Fruit fly (Drosophila melanogaster) whole organism, embryonic: Measurements from ENCODE around the gene Mon1.
A peak's percentile ranks its signal among the peaks of the same experiment; 100 is the strongest.

Experiments used
- ATbp ChIP-seq: fragments of 200-800 bp; sonication (Bioruptor generic); optimal IDR thresholded peaks from 2 replicates; lab custom pipeline; 2017; ENCODE audit warnings: missing biosample characterization, mild to moderate bottlenecking, missing genetic modification characterization, missing genetic modification reagents
- Adf1 ChIP-seq: fragments of 200-800 bp; sonication (Bioruptor generic); IDR thresholded peaks from 2 replicates; pipeline ENCODE4 v1.3.6; 2022; ENCODE audit warnings: missing biosample characterization, missing genetic modification characterization
- Atf3 ChIP-seq: fragments of 200-800 bp; sonication (Bioruptor generic); optimal IDR thresholded peaks from 3 replicates; lab custom pipeline; 2016; ENCODE audit warnings: missing biosample characterization, missing genetic modification characterization
- C15 ChIP-seq: fragments of 200-800 bp; sonication (Bioruptor generic); IDR thresholded peaks from 3 replicates; pipeline ENCODE4 v1.3.6; 2022; ENCODE audit warnings: missing biosample characterization, missing genetic modification characterization
- CG11093 ChIP-seq: fragments of 200-800 bp; sonication (Bioruptor generic); IDR thresholded peaks from 3 replicates; pipeline ENCODE4 v1.3.6; 2022; ENCODE audit warnings: missing biosample characterization, missing genetic modification characterization
- CG11504 ChIP-seq: fragments of 200-800 bp; sonication (Bioruptor generic); optimal IDR thresholded peaks from 3 replicates; lab custom pipeline; 2019; ENCODE audit warnings: missing biosample characterization, mild to moderate bottlenecking, missing genetic modification characterization, moderate library complexity
- CG12219 ChIP-seq: fragments of 200-800 bp; sonication (Bioruptor generic); optimal IDR thresholded peaks from 3 replicates; lab custom pipeline; 2018; ENCODE audit warnings: missing biosample characterization, mild to moderate bottlenecking, missing genetic modification characterization
- CG12391 ChIP-seq: fragments of 200-800 bp; sonication (Bioruptor generic); optimal IDR thresholded peaks from 3 replicates; lab custom pipeline; 2018; ENCODE audit warnings: missing biosample characterization, mild to moderate bottlenecking, missing genetic modification characterization, moderate library complexity
- CG13287 ChIP-seq: fragments of 200-800 bp; sonication (Bioruptor generic); IDR thresholded peaks from 2 replicates; pipeline ENCODE4 v1.3.6; 2022; ENCODE audit warnings: missing biosample characterization, missing genetic modification characterization; ENCODE audit not compliant: partially characterized antibody
- CG14014 ChIP-seq: fragments of 200-800 bp; sonication (Bioruptor generic); IDR thresholded peaks from 2 replicates; pipeline ENCODE4 v1.3.6; 2022; ENCODE audit warnings: missing biosample characterization, missing genetic modification characterization
- CG14860 ChIP-seq: fragments of 200-800 bp; sonication (Bioruptor generic); IDR thresholded peaks from 3 replicates; pipeline ENCODE4 v1.3.6; 2022; ENCODE audit warnings: missing biosample characterization, missing genetic modification characterization; ENCODE audit not compliant: partially characterized antibody
- CG1529 ChIP-seq: fragments of 200-800 bp; sonication (Bioruptor generic); optimal IDR thresholded peaks from 3 replicates; lab custom pipeline; 2018; ENCODE audit warnings: missing biosample characterization, missing genetic modification characterization
- CG16815 ChIP-seq: fragments of 200-800 bp; sonication (Bioruptor generic); optimal IDR thresholded peaks from 3 replicates; lab custom pipeline; 2017; ENCODE audit warnings: missing biosample characterization, mild to moderate bottlenecking, missing genetic modification characterization
- CG2116 ChIP-seq: fragments of 200-800 bp; sonication (Bioruptor generic); optimal IDR thresholded peaks from 3 replicates; lab custom pipeline; 2018; ENCODE audit warnings: missing biosample characterization, mild to moderate bottlenecking, missing genetic modification characterization
- CG2875 ChIP-seq: fragments of 200-800 bp; sonication (Bioruptor generic); optimal IDR thresholded peaks from 2 replicates; lab custom pipeline; 2017; ENCODE audit warnings: missing biosample characterization, mild to moderate bottlenecking, missing genetic modification characterization, missing genetic modification reagents
- CG34422 ChIP-seq: fragments of 200-800 bp; sonication (Bioruptor generic); IDR thresholded peaks from 3 replicates; pipeline ENCODE4 v1.3.6; 2022; ENCODE audit warnings: missing biosample characterization, missing genetic modification characterization
- CG3726 ChIP-seq: fragments of 200-800 bp; sonication (Bioruptor generic); IDR thresholded peaks from 3 replicates; pipeline ENCODE4, ENCODE4 v1.3.6; 2022; ENCODE audit warnings: missing biosample characterization, missing genetic modification characterization
- CG4707 ChIP-seq: fragments of 200-800 bp; sonication (Bioruptor generic); optimal IDR thresholded peaks from 2 replicates; lab custom pipeline; 2018; ENCODE audit warnings: missing biosample characterization, mild to moderate bottlenecking, missing genetic modification characterization, moderate library complexity
- CG4854 ChIP-seq: fragments of 200-800 bp; sonication (Bioruptor generic); optimal IDR thresholded peaks from 2 replicates; lab custom pipeline; 2016; ENCODE audit warnings: missing biosample characterization, missing genetic modification characterization, inconsistent platforms
- CG6813 ChIP-seq: fragments of 200-800 bp; sonication (Bioruptor generic); optimal IDR thresholded peaks from 2 replicates; lab custom pipeline; 2017; ENCODE audit warnings: missing biosample characterization, missing genetic modification characterization, mild to moderate bottlenecking, moderate library complexity, missing genetic modification reagents
- CG7839 ChIP-seq: fragments of 200-800 bp; sonication (Bioruptor generic); optimal IDR thresholded peaks from 3 replicates; lab custom pipeline; 2018; ENCODE audit warnings: missing biosample characterization, mild to moderate bottlenecking, missing genetic modification characterization, moderate library complexity
- CG7987 ChIP-seq: fragments of 200-800 bp; sonication (Bioruptor generic); optimal IDR thresholded peaks from 2 replicates; lab custom pipeline; 2018; ENCODE audit warnings: missing biosample characterization, mild to moderate bottlenecking, missing genetic modification characterization, moderate library complexity
- CG8765 ChIP-seq: fragments of 200-800 bp; sonication (Bioruptor generic); IDR thresholded peaks from 2 replicates; pipeline ENCODE4 v1.3.6; 2022; ENCODE audit warnings: missing biosample characterization, missing genetic modification characterization
- CG9609 ChIP-seq: fragments of 200-800 bp; sonication (Bioruptor generic); optimal IDR thresholded peaks from 3 replicates; lab custom pipeline; 2016; ENCODE audit warnings: missing biosample characterization, missing genetic modification characterization
- CrebB ChIP-seq: fragments of 200-800 bp; sonication (Bioruptor generic); optimal IDR thresholded peaks from 3 replicates; lab custom pipeline; 2018; ENCODE audit warnings: missing biosample characterization, mild to moderate bottlenecking, missing genetic modification characterization
- Ets97D ChIP-seq: fragments of 200-800 bp; sonication (Bioruptor generic); optimal IDR thresholded peaks from 3 replicates; lab custom pipeline; 2016; ENCODE audit warnings: missing biosample characterization, missing genetic modification characterization
- Kr ChIP-seq: fragments of 200-800 bp; sonication (Bioruptor generic); optimal IDR thresholded peaks from 2 replicates; lab custom pipeline; 2017; ENCODE audit warnings: missing biosample characterization, mild to moderate bottlenecking, missing genetic modification characterization
- MESR4 ChIP-seq: fragments of 200-800 bp; sonication (Bioruptor generic); optimal IDR thresholded peaks from 2 replicates; lab custom pipeline; 2018; ENCODE audit warnings: missing biosample characterization, mild to moderate bottlenecking, missing genetic modification characterization, moderate library complexity
- Mrtf ChIP-seq: fragments of 200-800 bp; sonication (Bioruptor generic); IDR thresholded peaks from 3 replicates; pipeline ENCODE4 v1.3.6; 2022; ENCODE audit warnings: missing biosample characterization, missing genetic modification characterization
- Nf-YB ChIP-seq: fragments of 200-800 bp; sonication (Bioruptor generic); optimal IDR thresholded peaks from 3 replicates; lab custom pipeline; 2019; ENCODE audit warnings: missing biosample characterization, mild to moderate bottlenecking, missing genetic modification characterization, moderate library complexity
- PHDP ChIP-seq: fragments of 200-800 bp; sonication (Bioruptor generic); optimal IDR thresholded peaks from 3 replicates; lab custom pipeline; 2018; ENCODE audit warnings: missing biosample characterization, mild to moderate bottlenecking, missing genetic modification characterization, moderate library complexity
- Ptx1 ChIP-seq: fragments of 200-800 bp; sonication (Bioruptor generic); IDR thresholded peaks from 2 replicates; pipeline ENCODE4 v1.3.6; 2022; ENCODE audit warnings: missing biosample characterization, missing genetic modification characterization
- Sox100B ChIP-seq: fragments of 200-800 bp; sonication (Bioruptor generic); optimal IDR thresholded peaks from 3 replicates; lab custom pipeline; 2018; ENCODE audit warnings: missing biosample characterization, mild to moderate bottlenecking, missing genetic modification characterization
- Sox102F ChIP-seq: fragments of 200-800 bp; sonication (Bioruptor generic); optimal IDR thresholded peaks from 2 replicates; lab custom pipeline; 2018; ENCODE audit warnings: missing biosample characterization, mild to moderate bottlenecking, missing genetic modification characterization, moderate library complexity
- Sry-β ChIP-seq: fragments of 200-800 bp; sonication (Bioruptor generic); optimal IDR thresholded peaks from 2 replicates; lab custom pipeline; 2018; ENCODE audit warnings: missing biosample characterization, mild to moderate bottlenecking, missing genetic modification characterization, moderate library complexity
- Taf1 ChIP-seq: fragments of 200-800 bp; sonication (Bioruptor generic); IDR thresholded peaks from 2 replicates; pipeline ENCODE4 v1.3.6; 2022; ENCODE audit warnings: missing biosample characterization, missing genetic modification characterization
- Usf ChIP-seq: fragments of 200-800 bp; sonication (Bioruptor generic); optimal IDR thresholded peaks from 2 replicates; lab custom pipeline; 2017; ENCODE audit warnings: missing genotype, missing biosample characterization, missing genetic modification characterization
- Xrp1 ChIP-seq: fragments of 200-800 bp; sonication (Bioruptor generic); IDR thresholded peaks from 2 replicates; pipeline ENCODE4 v1.3.6; 2022; ENCODE audit warnings: missing biosample characterization, missing genetic modification characterization
- ara ChIP-seq: fragments of 200-800 bp; sonication (Bioruptor generic); IDR thresholded peaks from 2 replicates; pipeline ENCODE4 v1.3.6; 2022; ENCODE audit warnings: missing biosample characterization, missing genetic modification characterization
- az2 ChIP-seq: fragments of 200-800 bp; sonication (Bioruptor generic); optimal IDR thresholded peaks from 3 replicates; lab custom pipeline; 2016; ENCODE audit warnings: missing biosample characterization, missing genetic modification characterization
- chn ChIP-seq: fragments of 200-800 bp; sonication (Bioruptor generic); optimal IDR thresholded peaks from 2 replicates; lab custom pipeline; 2016; ENCODE audit warnings: missing biosample characterization, missing genetic modification characterization
- fu2 ChIP-seq: fragments of 200-800 bp; sonication (Bioruptor generic); optimal IDR thresholded peaks from 2 replicates; lab custom pipeline; 2016; ENCODE audit warnings: missing biosample characterization, missing genetic modification characterization
- jigr1 ChIP-seq: fragments of 200-800 bp; sonication (Bioruptor generic); IDR thresholded peaks from 3 replicates; pipeline ENCODE4 v1.3.6; 2022; ENCODE audit warnings: missing biosample characterization, missing genetic modification characterization
- jumu ChIP-seq: fragments of 200-800 bp; sonication (Bioruptor generic); optimal IDR thresholded peaks from 3 replicates; lab custom pipeline; 2016; ENCODE audit warnings: missing biosample characterization, missing genetic modification characterization
- klu ChIP-seq: fragments of 200-800 bp; sonication (Bioruptor generic); IDR thresholded peaks from 2 replicates; pipeline ENCODE4 v1.3.6; 2022; ENCODE audit warnings: missing biosample characterization, missing genetic modification characterization
- lola ChIP-seq, 3 experiments: fragments of >200 bp in 2 of 3; fragments of 200-800 bp in 1 of 3; sonication (Bioruptor generic) in 1 of 3; optimal IDR thresholded peaks; 2 replicates each; lab custom pipeline; 2017 to 2019; ENCODE audit warnings: missing biosample characterization in 3 of 3, missing genetic modification characterization in 3 of 3, mild to moderate bottlenecking in 1 of 3, moderate library complexity in 1 of 3
- pita ChIP-seq: fragments of 200-800 bp; sonication (Bioruptor generic); optimal IDR thresholded peaks from 2 replicates; lab custom pipeline; 2017; ENCODE audit warnings: missing biosample characterization, mild to moderate bottlenecking, missing genetic modification characterization
- seq ChIP-seq: fragments of 200-800 bp; sonication (Bioruptor generic); IDR thresholded peaks from 2 replicates; pipeline ENCODE4 v1.3.6; 2022; ENCODE audit warnings: missing biosample characterization, missing genetic modification characterization
- so ChIP-seq: fragments of 200-800 bp; sonication (Bioruptor generic); IDR thresholded peaks from 3 replicates; pipeline ENCODE4 v1.3.6; 2022; ENCODE audit warnings: missing biosample characterization, missing genetic modification characterization
- stwl ChIP-seq: fragments of 200-800 bp; sonication (Bioruptor generic); optimal IDR thresholded peaks from 3 replicates; lab custom pipeline; 2018; ENCODE audit warnings: missing biosample characterization, mild to moderate bottlenecking, missing genetic modification characterization, moderate library complexity
- tin ChIP-seq: fragments of 200-800 bp; sonication (Bioruptor generic); optimal IDR thresholded peaks from 3 replicates; lab custom pipeline; 2016; ENCODE audit warnings: missing biosample characterization, missing genetic modification characterization
- vvl ChIP-seq: fragments of 200-800 bp; sonication (Bioruptor generic); IDR thresholded peaks from 2 replicates; pipeline ENCODE4 v1.3.6; 2022; ENCODE audit warnings: missing biosample characterization, missing genetic modification characterization

Mon1 gene

DNA sequence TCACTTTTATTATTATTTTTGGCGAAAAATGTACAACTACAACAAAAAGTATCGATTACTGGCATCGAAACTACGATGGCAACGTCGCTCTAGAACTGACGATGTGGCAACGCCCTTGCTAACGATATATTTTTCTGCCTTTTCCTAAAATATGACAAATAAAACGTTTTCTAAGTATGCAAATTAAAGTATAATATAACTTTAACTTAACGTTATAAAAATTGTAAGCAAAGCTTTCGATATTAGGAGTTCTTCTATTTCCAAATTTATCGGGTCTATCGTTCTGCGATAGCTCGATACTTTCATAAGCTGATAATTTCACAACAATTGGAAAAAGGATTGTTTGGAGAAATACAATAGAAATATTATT, 32.6 kb downstream of the Mon1 start, which contains the start of the genes Cf2 and CG3008 (continued):
- TF ChIP-seq pita (GFP tag; lab: Kevin White, UChicago) (no peak), Sry-β (GFP tag; lab: Kevin White, UChicago) (no peak), Ptx1 (GFP tag; lab: Robert Waterston, UW) (no peak), tin (GFP tag; lab: Kevin White, UChicago) (no peak), CG16815 (no peak), klu (no peak), Kr (GFP tag; lab: Kevin White, UChicago) (no peak), Atf3 (GFP tag; lab: Kevin White, UChicago) (no peak), Taf1 (GFP tag; lab: Robert Waterston, UW) (no peak), so (no peak), CG2875 (no peak), lola (GFP tag; optimal IDR thresholded peaks at IDR 0.05; lab: Kevin White, UChicago) (no peak), CG14014 (no peak), Usf (no peak), C15 (no peak), CG11093 (no peak), CG34422 (GFP tag; lab: Robert Waterston, UW) (no peak), CG11504 (no peak), jumu (GFP tag; lab: Kevin White, UChicago) (no peak), vvl (GFP tag; lab: Robert Waterston, UW) (no peak), CG7987 (GFP tag; lab: Kevin White, UChicago) (no peak), CG4707 (GFP tag; lab: Kevin White, UChicago) (no peak), Sox100B (no peak), chn (GFP tag; lab: Kevin White, UChicago) (no peak), CG4854 (GFP tag; lab: Kevin White, UChicago) (no peak), CG2116 (peak; percentile 87), CG12219 (no peak), CG7839 (tag; lab: Kevin White, UChicago) (no peak), Sox102F (GFP tag; lab: Kevin White, UChicago) (no peak), fu2 (GFP tag; lab: Kevin White, UChicago) (no peak), CG8765 (GFP tag; lab: Robert Waterston, UW) (no peak), jigr1 (GFP tag; lab: Robert Waterston, UW) (no peak), Xrp1 (GFP tag; lab: Robert Waterston, UW) (no peak), ara (GFP tag; lab: Robert Waterston, UW) (no peak), CG12391 (tag; lab: Kevin White, UChicago) (peak; percentile 40), CG3726 (GFP tag; lab: Robert Waterston, UW) (no peak), CG6813 (no peak), MESR4 (no peak), Ets97D (GFP tag; lab: Kevin White, UChicago) (peak; percentile 72), CG14860 (GFP tag; lab: Robert Waterston, UW) (peak; percentile 82; the same call in 2 of the 3 replicates), seq (GFP tag; lab: Robert Waterston, UW) (no peak), CG1529 (GFP tag; lab: Kevin White, UChicago) (no peak), Adf1 (GFP tag; lab: Robert Waterston, UW) (no peak), Nf-YB (GFP tag; lab: Kevin White, UChicago) (no peak), Mrtf (GFP tag; lab: Robert Waterston, UW) (no peak), stwl (tag; lab: Kevin White, UChicago) (peak; percentile 67), CG13287 (GFP tag; lab: Robert Waterston, UW) (peak; percentile 89), CrebB (tag; lab: Kevin White, UChicago) (no peak), ATbp (GFP tag; lab: Kevin White, UChicago) (no peak), az2 (GFP tag; lab: Kevin White, UChicago) (no peak), CG9609 (GFP tag; lab: Kevin White, UChicago) (no peak), PHDP (tag; lab: Kevin White, UChicago) (no peak)
